Worm (Caenorhabditis elegans) whole organism, L4 larva: Measurements from ENCODE around the gene nuo-3.
"Not testable (repeated sequence)": the region's sequence is repeated elsewhere in the genome, so short reads cannot be mapped to it uniquely, and the experiment has no call there.

Experiments
- F26F4.8 ChIP-seq: fragments of 200-800 bp; sonication (Bioruptor generic); conservative IDR thresholded peaks from 2 replicates; pipeline ENCODE4 v1.3.6; 2022; ENCODE audit warnings: missing genetic modification characterization, missing compliant biosample characterization
- F44E2.7 ChIP-seq: fragments of 200-800 bp; sonication (Bioruptor generic); IDR thresholded peaks from 2 replicates; pipeline ENCODE4 v2.1.2; 2022; ENCODE audit warnings: missing genetic modification characterization, missing compliant biosample characterization
- R02D3.7 ChIP-seq: fragments of 150-350 bp; sonication (generic microtip); optimal IDR thresholded peaks from 3 replicates; lab custom pipeline; 2014; ENCODE audit warnings: missing biosample characterization, missing genetic modification characterization
- aha-1 ChIP-seq: fragments of 150-350 bp; peaks from one replicate; lab custom pipeline; 2014; ENCODE audit warnings: missing biosample characterization, missing genetic modification characterization
- ama-1 ChIP-seq: fragments of 150-350 bp; optimal IDR thresholded peaks from 2 replicates; lab custom pipeline; 2014; ENCODE audit warnings: inconsistent platforms, mixed read lengths
- attf-4 ChIP-seq: sonication (generic microtip); optimal IDR thresholded peaks from 3 replicates; lab custom pipeline; 2017; ENCODE audit warnings: missing biosample characterization, missing genetic modification characterization
- ceh-62 ChIP-seq: sonication (generic microtip); optimal IDR thresholded peaks from 2 replicates; lab custom pipeline; 2017; ENCODE audit warnings: missing biosample characterization, missing genetic modification characterization
- daf-16 ChIP-seq, 3 experiments: sonication (generic microtip); optimal IDR thresholded peaks; 2 replicates each; lab custom pipeline; 2016 to 2017; ENCODE audit warnings: missing genetic modification characterization in 3 of 3, missing genetic modification reagents in 3 of 3, mild to moderate bottlenecking in 2 of 3, missing compliant biosample characterization in 2 of 3, missing biosample characterization in 1 of 3, moderate library complexity in 1 of 3
- daf-8 ChIP-seq: fragments of 200-800 bp; sonication (Bioruptor generic); IDR thresholded peaks from 2 replicates; pipeline ENCODE4 v1.3.6; 2022; ENCODE audit warnings: missing genetic modification characterization, missing compliant biosample characterization
- dmd-8 ChIP-seq: fragments of 200-800 bp; sonication (Bioruptor generic); IDR thresholded peaks from 2 replicates; pipeline ENCODE4 v1.3.6; 2022; ENCODE audit warnings: missing genetic modification characterization, missing compliant biosample characterization
- dmd-9 ChIP-seq: fragments of 200-800 bp; sonication (Bioruptor generic); IDR thresholded peaks from 2 replicates; pipeline ENCODE4 v1.3.6; 2022; ENCODE audit warnings: missing genetic modification reagents, missing genetic modification characterization, missing compliant biosample characterization
- dve-1 ChIP-seq: sonication (generic microtip); optimal IDR thresholded peaks from 2 replicates; lab custom pipeline; 2017; ENCODE audit warnings: antibody characterized with exemption, mild to moderate bottlenecking, missing genetic modification characterization, missing compliant biosample characterization; ENCODE audit not compliant: insufficient read depth
- egl-27 ChIP-seq: sonication (generic microtip); optimal IDR thresholded peaks from 3 replicates; lab custom pipeline; 2017; ENCODE audit warnings: missing biosample characterization, missing genetic modification reagents, missing genetic modification characterization
- gei-8 ChIP-seq: fragments of 200-800 bp; sonication (Bioruptor generic); optimal IDR thresholded peaks from 2 replicates; lab custom pipeline; 2018; ENCODE audit warnings: mild to moderate bottlenecking, missing genetic modification characterization, missing compliant biosample characterization
- hlh-30 ChIP-seq: sonication (generic microtip); optimal IDR thresholded peaks from 2 replicates; lab custom pipeline; 2017; ENCODE audit warnings: antibody characterized with exemption, mild to moderate bottlenecking, missing genetic modification characterization, missing compliant biosample characterization; ENCODE audit not compliant: insufficient read depth
- hmg-1.1 ChIP-seq: fragments of 200-800 bp; sonication (Bioruptor generic); IDR thresholded peaks from 2 replicates; pipeline ENCODE4 v1.3.6; 2022; ENCODE audit warnings: missing genetic modification reagents, missing genetic modification characterization, missing compliant biosample characterization
- jun-1 ChIP-seq: fragments of 150-350 bp; optimal IDR thresholded peaks from 2 replicates; lab custom pipeline; 2014; ENCODE audit warnings: missing biosample characterization, missing genetic modification reagents, missing genetic modification characterization
- lim-7 ChIP-seq: fragments of 200-800 bp; sonication (Bioruptor generic); IDR thresholded peaks from 2 replicates; pipeline ENCODE4 v1.3.6; 2022; ENCODE audit warnings: missing genetic modification characterization, missing compliant biosample characterization
- lin-1 ChIP-seq: fragments of 200-800 bp; sonication (Bioruptor generic); IDR thresholded peaks from 2 replicates; pipeline ENCODE4 v1.3.6; 2022; ENCODE audit warnings: missing genetic modification reagents, missing genetic modification characterization, missing compliant biosample characterization
- lin-38 ChIP-seq: fragments of 200-800 bp; sonication (Bioruptor generic); IDR thresholded peaks from 2 replicates; pipeline ENCODE4 v1.3.6; 2022; ENCODE audit warnings: missing genetic modification reagents, missing genetic modification characterization, missing compliant biosample characterization
- lir-3 ChIP-seq: sonication (generic microtip); optimal IDR thresholded peaks from 2 replicates; lab custom pipeline; 2016; ENCODE audit warnings: mild to moderate bottlenecking, missing genetic modification characterization, missing compliant biosample characterization
- lsy-2 ChIP-seq, 2 experiments: fragments of 150-350 bp in 1 of 2; sonication (generic microtip) in 1 of 2; optimal IDR thresholded peaks; 2 replicates each; lab custom pipeline; 2014 to 2017; ENCODE audit warnings: missing biosample characterization in 2 of 2, missing genetic modification characterization in 2 of 2
- madf-5 ChIP-seq, 2 experiments: fragments of 200-800 bp; sonication (Bioruptor generic); IDR thresholded peaks; 2 replicates each; pipeline ENCODE4 v1.3.6; 2022; ENCODE audit warnings: missing compliant biosample characterization in 2 of 2, missing genetic modification characterization in 2 of 2
- mdt-29 ChIP-seq: fragments of 200-800 bp; sonication (Bioruptor generic); IDR thresholded peaks from 2 replicates; pipeline ENCODE4 v1.3.6; 2022; ENCODE audit warnings: missing genetic modification reagents, missing genetic modification characterization, missing compliant biosample characterization
- mep-1 ChIP-seq: fragments of 150-350 bp; sonication (generic microtip); optimal IDR thresholded peaks from 3 replicates; lab custom pipeline; 2014; ENCODE audit warnings: missing biosample characterization, missing genetic modification characterization
- mes-2 ChIP-seq: sonication (generic microtip); optimal IDR thresholded peaks from 2 replicates; lab custom pipeline; 2016; ENCODE audit warnings: missing genotype, mild to moderate bottlenecking, missing genetic modification characterization, missing compliant biosample characterization; ENCODE audit not compliant: poor library complexity, severe bottlenecking
- mxl-3 ChIP-seq: fragments of 200-800 bp; sonication (Bioruptor generic); optimal IDR thresholded peaks from 2 replicates; lab custom pipeline; 2018; ENCODE audit warnings: mild to moderate bottlenecking, missing genetic modification characterization, missing compliant biosample characterization
- nhr-10 ChIP-seq: fragments of 150-350 bp; optimal IDR thresholded peaks from 2 replicates; lab custom pipeline; 2014; ENCODE audit warnings: missing biosample characterization, missing genetic modification characterization
- nhr-102 ChIP-seq: sonication (generic microtip); optimal IDR thresholded peaks from 2 replicates; lab custom pipeline; 2016; ENCODE audit warnings: mild to moderate bottlenecking, missing genetic modification characterization, moderate library complexity, missing compliant biosample characterization
- nhr-11 ChIP-seq: fragments of 150-350 bp; optimal IDR thresholded peaks from 2 replicates; lab custom pipeline; 2014; ENCODE audit warnings: missing biosample characterization, missing genetic modification characterization
- nhr-111 ChIP-seq: fragments of 200-800 bp; sonication (Bioruptor generic); optimal IDR thresholded peaks from 2 replicates; lab custom pipeline; 2018; ENCODE audit warnings: mild to moderate bottlenecking, missing genetic modification characterization, missing compliant biosample characterization
- nhr-41 ChIP-seq: fragments of 200-800 bp; sonication (Bioruptor generic); IDR thresholded peaks from 2 replicates; pipeline ENCODE4 v1.3.6; 2022; ENCODE audit warnings: missing genetic modification reagents, missing genetic modification characterization, missing compliant biosample characterization
- nhr-42 ChIP-seq: fragments of 200-800 bp; sonication (Bioruptor generic); IDR thresholded peaks from 2 replicates; pipeline ENCODE4 v1.3.6; 2022; ENCODE audit warnings: missing genetic modification characterization, missing compliant biosample characterization
- nhr-76 ChIP-seq: fragments of 150-350 bp; optimal IDR thresholded peaks from 2 replicates; lab custom pipeline; 2014; ENCODE audit warnings: missing biosample characterization, missing genetic modification characterization
- nhr-77 ChIP-seq: fragments of 150-350 bp; optimal IDR thresholded peaks from 2 replicates; lab custom pipeline; 2014; ENCODE audit warnings: missing biosample characterization, missing genetic modification characterization
- php-3 ChIP-seq: fragments of 200-800 bp; sonication (Bioruptor generic); IDR thresholded peaks from 2 replicates; pipeline ENCODE4 v1.3.6; 2022; ENCODE audit warnings: missing genetic modification reagents, missing genetic modification characterization, missing compliant biosample characterization
- saeg-2 ChIP-seq: fragments of 200-800 bp; sonication (Bioruptor generic); IDR thresholded peaks from 2 replicates; pipeline ENCODE4 v1.3.6; 2022; ENCODE audit warnings: missing genetic modification reagents, missing genetic modification characterization, missing compliant biosample characterization
- set-16 ChIP-seq: fragments of 200-800 bp; sonication (Bioruptor generic); IDR thresholded peaks from 2 replicates; pipeline ENCODE4 v1.3.6; 2022; ENCODE audit warnings: missing genetic modification reagents, missing genetic modification characterization, missing compliant biosample characterization
- skn-1 ChIP-seq: fragments of 150-350 bp; optimal IDR thresholded peaks from 2 replicates; lab custom pipeline; 2014; ENCODE audit warnings: missing biosample characterization, missing genetic modification characterization
- snpc-4 ChIP-seq: fragments of 150-350 bp; optimal IDR thresholded peaks from 2 replicates; lab custom pipeline; 2014; ENCODE audit warnings: missing biosample characterization, missing genetic modification characterization
- spr-1 ChIP-seq: sonication (generic microtip); optimal IDR thresholded peaks from 2 replicates; lab custom pipeline; 2016; ENCODE audit warnings: mild to moderate bottlenecking, missing genetic modification characterization, missing compliant biosample characterization
- tag-97 ChIP-seq: fragments of 200-800 bp; sonication (Bioruptor generic); IDR thresholded peaks from 2 replicates; pipeline ENCODE4 v1.3.6; 2022; ENCODE audit warnings: missing genetic modification characterization, missing compliant biosample characterization
- vab-7 ChIP-seq: fragments of 200-800 bp; sonication (Bioruptor generic); IDR thresholded peaks from 2 replicates; pipeline ENCODE4 v1.3.6; 2022; ENCODE audit warnings: missing genetic modification reagents, missing genetic modification characterization, missing compliant biosample characterization
- zfp-3 ChIP-seq: fragments of 200-800 bp; sonication (Bioruptor generic); conservative IDR thresholded peaks from 2 replicates; pipeline ENCODE4 v1.3.6; 2022; ENCODE audit warnings: missing genetic modification reagents, missing genetic modification characterization, missing compliant biosample characterization
- ztf-11 ChIP-seq: fragments of 150-350 bp; optimal IDR thresholded peaks from 2 replicates; lab custom pipeline; 2014; ENCODE audit warnings: missing biosample characterization, missing genetic modification characterization
- ztf-7 ChIP-seq: fragments of 150-350 bp; optimal IDR thresholded peaks from 2 replicates; lab custom pipeline; 2014; ENCODE audit warnings: missing biosample characterization, missing genetic modification characterization

Gene nuo-3

ce11 chrIV:14797354-14797753 lies at the start of gene nuo-3, which contains the start of gene Y57G11C.1147:
TSS of gene nuo-3 (minus strand) at chrIV:14797544.
TSS of gene Y57G11C.1147 (minus strand) at chrIV:14797514.
- TF ChIP-seq mes-2 (tag; lab: Kevin White, UChicago), result peak; percentile 38
- TF ChIP-seq skn-1 (tag; lab: Kevin White, UChicago), result no peak
- TF ChIP-seq aha-1 (tag; lab: Kevin White, UChicago), result peak; percentile 26
- TF ChIP-seq ama-1 (lab: Kevin White, UChicago), result peak; percentile 32
- peak; percentile 63 for TF ChIP-seq hlh-30 (tag; lab: Kevin White, UChicago)
- no peak for TF ChIP-seq lin-1
- no peak for TF ChIP-seq nhr-77
- no peak for TF ChIP-seq nhr-76 (tag; lab: Kevin White, UChicago)
- TF ChIP-seq nhr-42 (GFP tag; lab: Robert Waterston, UW), result no peak
- peak; percentile 23 for TF ChIP-seq mxl-3 (GFP tag; lab: Kevin White, UChicago)
- peak; percentile 29; the same call in 1 of the 2 replicates for TF ChIP-seq set-16 (GFP tag; lab: Robert Waterston, UW)
- TF ChIP-seq R02D3.7 (tag; lab: Kevin White, UChicago), result peak; percentile 48
- TF ChIP-seq lsy-2 (tag; optimal IDR thresholded peaks at IDR 0.05; lab: Kevin White, UChicago), result peak in 1 of 2 experiments; percentile 8
- TF ChIP-seq hmg-1.1, result 0 out of 2 replicates have a peak, but pooled peaks have one; percentile 14
- no peak for TF ChIP-seq daf-16 (GFP tag; optimal IDR thresholded peaks at IDR 0.05; lab: Kevin White, UChicago)
- TF ChIP-seq daf-16 (tag; optimal IDR thresholded peaks at IDR 0.05; lab: Kevin White, UChicago), result peak; percentile 15
- no peak for TF ChIP-seq lin-38

DNA sequence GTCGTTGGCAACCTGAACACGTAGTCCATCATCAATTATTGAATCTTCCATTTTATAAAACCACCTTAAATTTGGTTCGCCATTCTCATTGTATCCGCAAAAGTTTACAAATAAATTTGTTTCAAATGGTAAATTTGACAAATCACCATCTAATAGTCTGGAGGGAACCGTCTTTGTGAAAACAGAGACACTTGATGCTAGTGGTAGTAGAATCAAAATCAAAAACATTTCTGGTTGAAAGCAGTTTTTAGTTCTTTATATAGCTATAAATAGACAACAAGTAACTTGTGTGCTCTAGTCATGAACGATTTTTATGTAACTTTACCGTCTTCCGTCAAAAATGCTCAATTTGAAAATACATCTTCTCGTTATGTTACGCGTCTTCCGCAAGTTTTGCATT lies 45.7 kb upstream of the nuo-3 start, which contains the start of gene Y57G11C.20:
TSS of gene Y57G11C.20 (plus strand) at position 301 of the 400 bp plus-strand sequence.
- not testable (repeated sequence) for TF ChIP-seq saeg-2 (GFP tag; lab: Robert Waterston, UW); spr-1; daf-8 (GFP tag; lab: Robert Waterston, UW)

ce11 chrIV:14838095-14838494 lies 40.8 kb upstream of the nuo-3 start:
- TF ChIP-seq dmd-8 (GFP tag; lab: Robert Waterston, UW), result no peak; the same call in 1 of the 2 replicates
- TF ChIP-seq mxl-3 (GFP tag; lab: Kevin White, UChicago), result no peak
- peak; percentile 93 for TF ChIP-seq ztf-7 (tag; lab: Kevin White, UChicago)
- no peak for TF ChIP-seq ztf-11 (tag; lab: Kevin White, UChicago)
- peak; percentile 84 for TF ChIP-seq lir-3 (tag; lab: Kevin White, UChicago)
- TF ChIP-seq nhr-11 (tag; lab: Kevin White, UChicago), result peak; percentile 30
- TF ChIP-seq attf-4 (tag; lab: Kevin White, UChicago), result no peak
- TF ChIP-seq snpc-4 (tag; lab: Kevin White, UChicago), result no peak
- peak; percentile 92 for TF ChIP-seq mep-1 (tag; lab: Kevin White, UChicago)
- peak; percentile 87 for TF ChIP-seq dve-1 (tag; lab: Kevin White, UChicago)
- TF ChIP-seq daf-16 (GFP tag; optimal IDR thresholded peaks at IDR 0.05; lab: Kevin White, UChicago), result peak; percentile 64 to 82
- TF ChIP-seq daf-16 (tag; optimal IDR thresholded peaks at IDR 0.05; lab: Kevin White, UChicago), result peak; percentile 52
- no peak for TF ChIP-seq nhr-10
- TF ChIP-seq dmd-9 (GFP tag; lab: Robert Waterston, UW), result no peak
- TF ChIP-seq saeg-2 (GFP tag; lab: Robert Waterston, UW), result no peak; the same call in 1 of the 2 replicates
- no peak for TF ChIP-seq jun-1 (tag; lab: Kevin White, UChicago)
- TF ChIP-seq egl-27 (tag; lab: Kevin White, UChicago), result no peak
- no peak for TF ChIP-seq ceh-62 (tag; lab: Kevin White, UChicago)
- no peak; the same call in 1 of the 2 replicates for TF ChIP-seq vab-7 (GFP tag; lab: Robert Waterston, UW)
- no peak for TF ChIP-seq F26F4.8 (GFP tag; lab: Robert Waterston, UW)
- TF ChIP-seq mdt-29 (GFP tag; lab: Robert Waterston, UW), result peak; percentile 80; the same call in 1 of the 2 replicates
- TF ChIP-seq tag-97 (GFP tag; lab: Robert Waterston, UW), result no peak
- TF ChIP-seq zfp-3 (GFP tag; lab: Robert Waterston, UW), result peak; percentile 76; the same call in 1 of the 2 replicates
- TF ChIP-seq php-3, result peak; percentile 87
- TF ChIP-seq nhr-102 (tag; lab: Kevin White, UChicago), result peak; percentile 89
- TF ChIP-seq aha-1 (tag; lab: Kevin White, UChicago), result no peak
- TF ChIP-seq nhr-111 (GFP tag; lab: Kevin White, UChicago), result peak; percentile 81
- no peak for TF ChIP-seq nhr-41
- no peak for TF ChIP-seq nhr-76 (tag; lab: Kevin White, UChicago)
- TF ChIP-seq gei-8, result no peak
- TF ChIP-seq spr-1, result peak; percentile 74
- 0 out of 4 replicates have a peak, but pooled peaks of 1 of the 2 experiments have one; percentile 19 for TF ChIP-seq madf-5 (GFP tag; IDR thresholded peaks at IDR 0.05; lab: Robert Waterston, UW)
- TF ChIP-seq lim-7 (GFP tag; lab: Robert Waterston, UW), result no peak
- TF ChIP-seq F44E2.7, result no peak; the same call in 1 of the 2 replicates
